Fruit fly (Drosophila melanogaster) whole organism, prepupa: ENCODE results near the gene mRpL51.

ENCODE experiments used
- Blimp-1 ChIP-seq: fragments of 200-800 bp; sonication (Bioruptor generic); optimal IDR thresholded peaks from 3 replicates; lab custom pipeline; 2017; ENCODE audit warnings: missing biosample characterization, missing genetic modification characterization, mild to moderate bottlenecking, moderate library complexity, missing genetic modification reagents
- CG11762 ChIP-seq: fragments of 200-800 bp; sonication (Bioruptor generic); optimal IDR thresholded peaks from 3 replicates; lab custom pipeline; 2016; ENCODE audit warnings: missing biosample characterization, missing genetic modification characterization; ENCODE audit not compliant: insufficient read depth
- CG16779 ChIP-seq: fragments of 200-800 bp; sonication (Bioruptor generic); optimal IDR thresholded peaks from 3 replicates; lab custom pipeline; 2017; ENCODE audit warnings: missing biosample characterization, mild to moderate bottlenecking, missing genetic modification characterization
- CG31627 ChIP-seq: fragments of 200-800 bp; sonication (Bioruptor generic); optimal IDR thresholded peaks from 3 replicates; lab custom pipeline; 2016; ENCODE audit warnings: missing biosample characterization, missing genetic modification characterization
- CG6276 ChIP-seq: fragments of 200-800 bp; sonication (Bioruptor generic); optimal IDR thresholded peaks from 2 replicates; lab custom pipeline; 2017; ENCODE audit warnings: missing biosample characterization, mild to moderate bottlenecking, missing genetic modification characterization
- CG6792 ChIP-seq: fragments of 200-800 bp; sonication (Bioruptor generic); optimal IDR thresholded peaks from 3 replicates; lab custom pipeline; 2016; ENCODE audit warnings: missing biosample characterization, missing genetic modification characterization
- CG6808 ChIP-seq: fragments of 200-800 bp; sonication (Bioruptor generic); optimal IDR thresholded peaks from 3 replicates; lab custom pipeline; 2017; ENCODE audit warnings: missing biosample characterization, missing genetic modification characterization, mild to moderate bottlenecking, moderate library complexity, missing genetic modification reagents
- CG6854 ChIP-seq: fragments of 200-800 bp; sonication (Bioruptor generic); optimal IDR thresholded peaks from 2 replicates; lab custom pipeline; 2017; ENCODE audit warnings: missing biosample characterization, mild to moderate bottlenecking, missing genetic modification characterization
- CG8319 ChIP-seq: fragments of 200-800 bp; sonication (Bioruptor generic); optimal IDR thresholded peaks from 3 replicates; lab custom pipeline; 2016; ENCODE audit warnings: missing biosample characterization, missing genetic modification characterization
- Eip75B ChIP-seq: fragments of 200-800 bp; sonication (Bioruptor generic); optimal IDR thresholded peaks from 3 replicates; lab custom pipeline; 2016; ENCODE audit warnings: missing biosample characterization, missing genetic modification characterization
- Eip78C ChIP-seq: fragments of 200-800 bp; sonication (Bioruptor generic); peaks from one replicate; lab custom pipeline; 2016; ENCODE audit warnings: missing biosample characterization, missing genetic modification characterization
- Ets96B ChIP-seq: fragments of 200-800 bp; optimal IDR thresholded peaks from 2 replicates; lab custom pipeline; 2019; ENCODE audit warnings: missing biosample characterization, mild to moderate bottlenecking, missing genetic modification characterization, moderate library complexity
- Hr38 ChIP-seq: sonication (Bioruptor generic); optimal IDR thresholded peaks from 2 replicates; lab custom pipeline; 2016; ENCODE audit warnings: missing biosample characterization, missing genetic modification characterization
- Lpt ChIP-seq: fragments of 200-800 bp; sonication (Bioruptor generic); optimal IDR thresholded peaks from 3 replicates; lab custom pipeline; 2016; ENCODE audit warnings: missing biosample characterization, missing genetic modification characterization
- OdsH ChIP-seq: fragments of 200-800 bp; sonication (Bioruptor generic); optimal IDR thresholded peaks from 3 replicates; lab custom pipeline; 2016; ENCODE audit warnings: missing biosample characterization, missing genetic modification characterization
- Smox ChIP-seq: fragments of 200-800 bp; sonication (Bioruptor generic); optimal IDR thresholded peaks from 3 replicates; lab custom pipeline; 2016; ENCODE audit warnings: missing biosample characterization, missing genetic modification characterization
- Sox102F ChIP-seq: fragments of 200-800 bp; sonication (Bioruptor generic); optimal IDR thresholded peaks from 2 replicates; lab custom pipeline; 2016; ENCODE audit warnings: missing biosample characterization, mild to moderate bottlenecking, missing genetic modification characterization
- acj6 ChIP-seq: fragments of 200-800 bp; sonication (Bioruptor generic); optimal IDR thresholded peaks from 3 replicates; lab custom pipeline; 2016; ENCODE audit warnings: missing biosample characterization, missing genetic modification characterization
- cyc ChIP-seq: fragments of 200-800 bp; sonication (Bioruptor generic); optimal IDR thresholded peaks from 3 replicates; lab custom pipeline; 2016; ENCODE audit warnings: missing biosample characterization, missing genetic modification characterization
- dac ChIP-seq: fragments of 200-800 bp; sonication (Bioruptor generic); optimal IDR thresholded peaks from 2 replicates; lab custom pipeline; 2017; ENCODE audit warnings: missing biosample characterization, mild to moderate bottlenecking, missing genetic modification characterization
- eg ChIP-seq: fragments of 200-800 bp; sonication (Bioruptor generic); IDR thresholded peaks from 3 replicates; pipeline ENCODE4 v1.3.6; 2022; ENCODE audit warnings: missing biosample characterization, missing genetic modification characterization
- fd59A ChIP-seq: fragments of 200-800 bp; sonication (Bioruptor generic); optimal IDR thresholded peaks from 2 replicates; lab custom pipeline; 2017; ENCODE audit warnings: missing biosample characterization, mild to moderate bottlenecking, missing genetic modification characterization, missing genetic modification reagents
- fd85E ChIP-seq: fragments of 200-800 bp; sonication (Bioruptor generic); optimal IDR thresholded peaks from 3 replicates; lab custom pipeline; 2016; ENCODE audit warnings: missing biosample characterization, missing genetic modification characterization
- fkh ChIP-seq: fragments of 200-800 bp; sonication (Bioruptor generic); optimal IDR thresholded peaks from 3 replicates; lab custom pipeline; 2017; ENCODE audit warnings: missing biosample characterization, mild to moderate bottlenecking, missing genetic modification characterization, moderate library complexity
- lz ChIP-seq: fragments of 200-800 bp; sonication (Bioruptor generic); optimal IDR thresholded peaks from 3 replicates; lab custom pipeline; 2016; ENCODE audit warnings: missing biosample characterization, missing genetic modification characterization
- net ChIP-seq: fragments of 200-800 bp; sonication (Bioruptor generic); optimal IDR thresholded peaks from 3 replicates; lab custom pipeline; 2016; ENCODE audit warnings: missing biosample characterization, missing genetic modification characterization
- salr ChIP-seq, 2 experiments: fragments of 200-800 bp; sonication (Bioruptor generic); optimal IDR thresholded peaks; 3 replicates each; lab custom pipeline; 2016 to 2018; ENCODE audit warnings: missing biosample characterization in 2 of 2, missing genetic modification characterization in 2 of 2, mild to moderate bottlenecking in 1 of 2
- ss ChIP-seq, 2 experiments: fragments of 200-800 bp; sonication (Bioruptor generic); optimal IDR thresholded peaks; 2 replicates in 1 of 2; 3 replicates in 1 of 2; lab custom pipeline; 2017 to 2018; ENCODE audit warnings: mild to moderate bottlenecking in 2 of 2, missing biosample characterization in 2 of 2, missing genetic modification characterization in 2 of 2, moderate library complexity in 1 of 2
- svp ChIP-seq: fragments of 200-800 bp; sonication (Bioruptor generic); peaks from one replicate; lab custom pipeline; 2016; ENCODE audit warnings: missing biosample characterization, missing genetic modification characterization
- topi ChIP-seq: fragments of 200-800 bp; sonication (Bioruptor generic); optimal IDR thresholded peaks from 3 replicates; lab custom pipeline; 2016; ENCODE audit warnings: missing biosample characterization, missing genetic modification characterization
- vri ChIP-seq: fragments of 200-800 bp; sonication (Bioruptor generic); optimal IDR thresholded peaks from 3 replicates; lab custom pipeline; 2016; ENCODE audit warnings: missing biosample characterization, mild to moderate bottlenecking, missing genetic modification characterization

The mRpL51 gene

DNA sequence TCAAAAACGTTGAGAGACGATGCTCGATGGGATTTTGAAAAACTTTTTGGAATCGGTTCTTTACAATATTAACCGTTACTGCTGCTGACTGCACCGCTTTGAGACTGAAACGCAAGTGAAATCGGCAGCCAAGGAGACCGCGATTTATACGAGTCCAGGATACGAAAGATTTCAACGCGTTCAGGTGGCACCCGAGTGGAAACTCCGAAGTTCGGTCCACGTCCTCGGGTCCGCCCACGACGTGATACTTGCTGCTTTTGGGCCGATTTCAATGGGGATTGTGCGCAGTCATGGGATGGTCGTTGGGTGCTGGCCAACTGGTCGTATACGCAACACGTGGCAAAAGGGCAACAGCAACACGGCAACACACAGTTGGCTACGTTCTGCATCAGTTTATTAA lies 10.5 kb downstream of the mRpL51 start, which contains the start of gene Dh31:
Gene Dh31 (minus strand): TSS at position 117 of the 400 bp plus-strand sequence.
- TF ChIP-seq CG11762, result no peak
- TF ChIP-seq net (GFP tag; lab: Kevin White, UChicago), result no peak
- no peak for TF ChIP-seq topi (GFP tag; lab: Kevin White, UChicago)
- TF ChIP-seq svp (GFP tag; lab: Kevin White, UChicago), result no peak

DNA sequence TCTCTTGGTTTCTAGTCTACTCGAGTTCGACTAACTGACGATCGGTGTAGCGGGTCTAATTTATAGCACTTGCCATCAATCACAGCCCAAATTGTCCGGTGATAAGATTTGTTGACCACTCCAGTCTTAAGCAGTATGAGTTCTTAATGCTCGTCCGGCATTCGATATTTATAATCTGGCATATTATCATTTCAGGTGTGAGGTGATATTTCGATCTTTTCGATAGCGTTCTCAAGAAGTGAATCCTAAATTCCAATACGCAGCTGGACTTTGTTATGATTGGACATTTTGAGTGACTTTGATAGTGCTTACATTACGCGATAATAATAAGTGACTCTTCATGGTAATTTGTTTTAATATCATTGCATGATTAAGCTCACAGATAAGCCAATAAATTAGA lies 20.9 kb downstream of the mRpL51 start, which contains the start of gene Bace:
Gene Bace (minus strand): TSS at position 39 of the 400 bp plus-strand sequence.
- TF ChIP-seq dac (GFP tag; lab: Kevin White, UChicago) (no peak), CG31627 (no peak), Eip75B (GFP tag; lab: Kevin White, UChicago) (no peak), fd59A (GFP tag; lab: Kevin White, UChicago) (no peak), salr (GFP tag; optimal IDR thresholded peaks at IDR 0.05; lab: Kevin White, UChicago) (no peak), Ets96B (tag; lab: Kevin White, UChicago) (no peak), CG6276 (no peak), ss (GFP tag; optimal IDR thresholded peaks at IDR 0.05; lab: Kevin White, UChicago) (no peak), CG11762 (no peak), svp (GFP tag; lab: Kevin White, UChicago) (no peak), Lpt (no peak), Sox102F (no peak), fd85E (GFP tag; lab: Kevin White, UChicago) (no peak), Smox (GFP tag; lab: Kevin White, UChicago) (no peak)

DNA sequence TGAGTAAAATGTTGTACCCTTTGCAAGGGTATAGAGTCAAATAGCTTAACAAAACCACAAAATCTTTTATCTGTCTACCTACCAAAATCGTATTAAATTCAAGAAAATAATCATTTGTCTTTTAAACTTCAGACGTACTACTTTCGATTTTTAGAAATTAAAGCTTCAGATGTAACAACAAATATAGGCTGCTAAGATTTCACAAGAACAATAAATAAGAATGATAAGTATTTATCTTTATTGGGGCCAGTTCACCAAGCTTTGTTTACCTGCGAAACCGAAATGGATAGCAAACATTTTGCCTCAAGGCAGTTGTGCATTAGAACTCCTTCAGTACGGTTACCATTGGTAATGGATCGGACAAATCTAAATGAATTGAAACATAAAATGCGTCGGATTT lies 26.7 kb downstream of the mRpL51 start, which contains the start of gene CG43400:
Gene CG43400 (plus strand): TSS at position 301 of the 400 bp plus-strand sequence.
- TF ChIP-seq CG6854 (GFP tag; lab: Kevin White, UChicago), result no peak

DNA sequence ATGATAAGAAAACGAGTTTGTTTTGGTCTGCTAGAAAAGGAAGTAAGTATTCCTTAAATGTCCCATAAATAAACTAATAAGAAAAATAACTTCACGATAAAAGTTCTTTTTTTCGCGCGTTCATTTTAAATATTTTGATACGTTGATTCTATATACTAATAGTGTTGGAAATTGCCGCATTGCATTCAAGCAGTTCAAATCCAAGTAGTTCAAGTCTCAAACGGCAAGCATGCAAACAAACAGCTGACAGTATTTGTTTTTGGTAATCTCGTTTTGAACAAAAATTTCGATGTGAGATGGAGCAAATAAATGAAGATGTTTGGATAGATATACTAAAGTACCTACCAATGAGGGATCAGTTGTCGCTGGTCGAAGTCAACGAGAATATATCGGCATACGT lies 28.4 kb downstream of the mRpL51 start, which contains the start of gene CG13088:
Gene CG13088 (plus strand): TSS at position 247 of the 400 bp plus-strand sequence.
- TF ChIP-seq svp (GFP tag; lab: Kevin White, UChicago) (no peak), CG6792 (peak; percentile 2), lz (GFP tag; lab: Kevin White, UChicago) (peak; percentile 14), CG6854 (GFP tag; lab: Kevin White, UChicago) (no peak), OdsH (GFP tag; lab: Kevin White, UChicago) (no peak), cyc (GFP tag; lab: Kevin White, UChicago) (peak; percentile 24), Smox (GFP tag; lab: Kevin White, UChicago) (peak; percentile 12), fkh (GFP tag; lab: Kevin White, UChicago) (peak; percentile 98)
- TF ChIP-seq, all 60 proteins: peak for 5

DNA sequence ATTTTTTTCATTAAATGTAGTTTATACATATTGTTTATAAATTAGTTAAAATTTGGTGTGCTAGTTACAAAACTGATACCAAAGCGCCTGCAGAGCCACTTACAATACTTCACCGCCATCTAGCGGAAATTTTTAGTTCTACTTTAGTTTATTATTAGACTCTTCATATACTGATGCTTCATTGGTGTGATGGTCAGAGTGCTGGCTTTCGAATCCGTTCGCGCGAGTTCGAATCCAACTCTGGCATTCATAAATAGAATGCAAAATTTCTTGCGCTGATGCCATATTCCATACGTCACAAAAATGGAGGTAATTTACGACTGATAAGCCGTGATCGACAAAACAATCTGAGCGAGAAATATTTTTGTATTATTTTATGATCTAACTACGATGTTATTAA lies 31.6 kb downstream of the mRpL51 start:
- no peak for TF ChIP-seq CG16779 (tag; lab: Kevin White, UChicago)
- TF ChIP-seq eg (GFP tag; lab: Robert Waterston, UW), result no peak
- TF ChIP-seq svp (GFP tag; lab: Kevin White, UChicago), result peak; percentile 71
- peak; percentile 7 for TF ChIP-seq CG6854 (GFP tag; lab: Kevin White, UChicago)
- TF ChIP-seq Blimp-1 (GFP tag; lab: Kevin White, UChicago), result no peak
- TF ChIP-seq Eip78C (GFP tag; lab: Kevin White, UChicago), result peak; percentile 65
- TF ChIP-seq cyc (GFP tag; lab: Kevin White, UChicago), result no peak

DNA sequence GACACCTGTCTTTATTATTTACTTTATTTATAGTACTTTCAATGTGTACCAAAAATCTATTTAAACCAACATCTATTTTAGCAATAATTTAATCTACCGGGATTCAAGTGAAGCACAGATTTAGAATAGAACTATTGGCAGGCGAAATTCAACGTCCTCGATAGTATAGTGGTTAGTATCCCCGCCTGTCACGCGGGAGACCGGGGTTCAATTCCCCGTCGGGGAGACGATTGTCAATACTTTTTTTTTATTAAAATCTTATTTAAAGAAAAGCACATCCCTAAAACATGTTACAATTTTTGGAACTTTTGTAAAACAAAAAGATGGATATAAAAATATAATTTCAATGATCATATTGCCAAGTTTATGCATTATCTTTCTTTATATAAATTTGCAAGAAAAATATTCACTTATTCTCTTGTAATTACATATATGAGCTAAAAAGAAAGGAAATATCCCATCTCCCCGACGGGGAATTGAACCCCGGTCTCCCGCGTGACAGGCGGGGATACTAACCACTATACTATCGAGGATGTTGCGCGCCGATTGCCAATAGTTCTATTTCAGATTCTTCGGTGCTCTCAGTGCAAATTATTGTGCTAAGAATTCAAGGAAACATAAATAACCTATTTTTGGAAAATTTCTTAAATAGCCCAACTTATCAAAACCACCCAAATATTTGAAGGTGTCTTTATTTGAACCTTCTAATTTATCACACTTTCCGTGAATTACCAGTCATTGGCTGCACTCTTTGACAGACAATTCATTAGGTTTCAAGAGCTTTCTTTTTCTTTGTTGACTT lies 35.4 kb downstream of the mRpL51 start, which contains the start of gene CG43796:
Gene CG43796 (plus strand): TSS at position 752 of the 802 bp plus-strand sequence.
- TF ChIP-seq topi (GFP tag; lab: Kevin White, UChicago), result no peak
- no peak for TF ChIP-seq vri (GFP tag; lab: Kevin White, UChicago)
- no peak for TF ChIP-seq acj6
- TF ChIP-seq CG6808 (GFP tag; lab: Kevin White, UChicago), result no peak
- TF ChIP-seq svp (GFP tag; lab: Kevin White, UChicago), result peak; percentile 28
- no peak for TF ChIP-seq Hr38 (GFP tag; lab: Kevin White, UChicago)
- peak; percentile 50 for TF ChIP-seq Eip78C (GFP tag; lab: Kevin White, UChicago)
- TF ChIP-seq CG8319 (GFP tag; lab: Kevin White, UChicago), result no peak
- TF ChIP-seq fkh (GFP tag; lab: Kevin White, UChicago), result no peak
